Worm (Caenorhabditis elegans): Measurements from ENCODE around the gene C42D8.9.
A peak's percentile ranks its signal among the peaks of the same experiment; 100 is the strongest.

Gene C42D8.9

DNA sequence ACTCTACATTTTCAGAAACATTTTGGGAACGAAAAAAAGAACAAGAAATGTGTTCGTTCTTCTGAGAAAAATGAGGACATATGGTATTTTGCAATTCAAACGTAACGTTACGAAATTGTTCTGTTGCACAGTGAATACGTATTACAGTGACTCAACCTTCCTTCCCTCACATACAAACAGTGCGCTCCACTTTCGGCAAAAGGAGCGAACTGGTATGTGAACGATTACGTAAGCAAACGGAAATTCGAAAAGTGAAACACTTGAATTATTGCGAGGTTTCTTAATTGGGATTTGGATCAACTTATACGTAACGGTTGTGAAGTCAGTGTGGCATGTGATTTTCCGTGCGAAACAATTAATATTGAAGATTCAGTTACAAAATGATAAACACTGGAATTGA is 14.0 kb upstream of the C42D8.9 start (continued):
- TF ChIP-seq ceh-28 (tag; optimal IDR thresholded peaks at IDR 0.05): no peak
- no peak for TF ChIP-seq madf-9 (GFP tag; conservative IDR thresholded peaks at IDR 0.05)
- peak; percentile 12 for TF ChIP-seq mes-2 (tag; optimal IDR thresholded peaks at IDR 0.05; ENCODE audit: poor library complexity, severe bottlenecking)

DNA sequence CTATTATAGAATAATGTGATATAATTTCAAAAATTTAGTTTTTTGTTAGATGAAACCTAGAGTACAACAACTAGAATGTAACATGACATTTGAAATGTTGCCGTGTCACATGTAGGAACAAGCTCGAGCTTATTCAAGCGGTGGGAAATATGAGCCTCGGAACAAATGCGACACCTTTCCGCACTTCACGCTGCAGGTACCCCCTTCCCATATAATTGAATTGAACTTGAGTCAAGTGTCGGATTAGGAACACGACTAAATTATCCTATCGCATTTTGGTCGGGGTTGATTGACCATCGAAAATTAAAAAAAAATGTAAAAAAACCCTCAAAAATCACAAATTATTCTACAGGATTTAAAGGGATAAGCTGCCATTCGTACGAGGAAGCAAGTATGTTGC is 13.4 kb upstream of the C42D8.9 start:
- no peak for TF ChIP-seq F44E2.7 (GFP tag; IDR thresholded peaks at IDR 0.05)
- TF ChIP-seq aha-1 (tag): peak; percentile 75
- TF ChIP-seq pha-4 (GFP tag; IDR thresholded peaks at IDR 0.05): no peak
- TF ChIP-seq pha-4 (tag; optimal IDR thresholded peaks at IDR 0.05): no peak
- TF ChIP-seq hlh-30 (tag; optimal IDR thresholded peaks at IDR 0.05; ENCODE audit: insufficient read depth): peak; percentile 49
- TF ChIP-seq F26F4.8 (GFP tag; conservative IDR thresholded peaks at IDR 0.05): no peak
- TF ChIP-seq daf-12 (tag; optimal IDR thresholded peaks at IDR 0.05): no peak
- no peak for TF ChIP-seq Y75B8A.6 (GFP tag; IDR thresholded peaks at IDR 0.05)
- no peak for TF ChIP-seq nhr-111 (GFP tag; optimal IDR thresholded peaks at IDR 0.05)
- no peak for TF ChIP-seq jun-1 (tag; optimal IDR thresholded peaks at IDR 0.05)

DNA sequence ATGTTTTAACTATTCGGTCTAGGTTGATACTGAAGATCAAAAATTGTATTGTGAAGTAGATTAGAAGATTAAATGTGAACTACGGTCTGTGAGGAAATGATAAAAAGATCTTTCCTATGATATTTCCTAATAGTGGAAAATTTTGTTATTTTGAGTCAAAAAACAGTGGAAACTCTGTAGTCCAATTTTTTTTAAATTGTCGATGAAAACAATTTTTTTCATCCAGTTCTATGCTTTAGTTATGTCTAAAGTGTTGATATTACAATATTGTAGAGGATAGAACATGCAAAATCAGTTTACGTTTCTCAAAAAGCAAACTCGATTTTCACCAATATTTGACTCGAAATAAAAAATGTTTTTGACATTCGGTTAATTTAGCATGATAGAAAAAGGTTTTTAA is 12.8 kb upstream of the C42D8.9 start:
- TF ChIP-seq aha-1 (tag): peak; percentile 92
- no peak for TF ChIP-seq madf-5 (GFP tag; IDR thresholded peaks at IDR 0.05)
- peak; percentile 6 for TF ChIP-seq T20F7.1 (GFP tag; optimal IDR thresholded peaks at IDR 0.05)
- no peak for TF ChIP-seq hmg-1.1 (GFP tag; IDR thresholded peaks at IDR 0.05)

DNA sequence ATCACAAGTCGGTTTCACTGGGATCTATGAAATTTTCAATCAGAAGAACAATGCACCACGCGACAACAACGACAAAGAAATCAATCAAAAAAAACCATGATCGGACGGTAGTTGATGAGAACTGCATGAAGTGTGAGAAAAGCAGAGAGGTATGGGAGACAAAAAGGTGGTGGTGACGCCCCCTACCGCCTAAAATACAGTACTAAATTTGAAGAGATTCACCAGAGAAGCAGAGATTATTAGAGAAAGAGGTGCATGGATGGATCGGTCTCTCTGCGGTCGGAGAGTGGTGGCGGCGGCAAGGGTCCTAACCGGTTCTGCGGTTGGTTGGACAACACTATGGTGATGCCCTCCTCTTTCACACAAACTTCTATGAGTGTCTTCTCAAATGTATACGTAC is 12.4 kb upstream of the C42D8.9 start:
- TF ChIP-seq cey-2 (tag; optimal IDR thresholded peaks at IDR 0.05; ENCODE audit: borderline replicate concordance, insufficient read depth) (no peak), lin-39 (tag; optimal IDR thresholded peaks at IDR 0.05) (no peak), pqm-1 (tag; optimal IDR thresholded peaks at IDR 0.05) (no peak), ztf-11 (tag; optimal IDR thresholded peaks at IDR 0.05) (no peak), lin-29 (GFP tag; IDR thresholded peaks at IDR 0.05) (no peak), snpc-1.2 (GFP tag; IDR thresholded peaks at IDR 0.05) (no peak), T20F7.1 (GFP tag; optimal IDR thresholded peaks at IDR 0.05) (no peak), fos-1 (tag; optimal IDR thresholded peaks at IDR 0.05) (no peak), duxl-1 (tag; optimal IDR thresholded peaks at IDR 0.05; ENCODE audit: poor library complexity) (peak; percentile 40), ama-1 (optimal IDR thresholded peaks at IDR 0.05) (no peak), F49E8.2 (tag; optimal IDR thresholded peaks at IDR 0.05; ENCODE audit: borderline replicate concordance) (no peak), lim-7 (GFP tag; IDR thresholded peaks at IDR 0.05) (no peak), egl-43 (GFP tag; IDR thresholded peaks at IDR 0.05) (peak; percentile 65; the same call in 1 of the 2 replicates), aly-2 (tag; optimal IDR thresholded peaks at IDR 0.05) (no peak), saeg-2 (GFP tag; IDR thresholded peaks at IDR 0.05) (no peak), mdl-1 (tag; optimal IDR thresholded peaks at IDR 0.05) (peak; percentile 23 to 75), nhr-11 (tag; optimal IDR thresholded peaks at IDR 0.05) (no peak), zfp-3 (GFP tag; conservative IDR thresholded peaks at IDR 0.05) (no peak), daf-16 (GFP tag; optimal IDR thresholded peaks at IDR 0.05) (no peak), daf-16 (tag; optimal IDR thresholded peaks at IDR 0.05) (no peak), madf-9 (GFP tag; conservative IDR thresholded peaks at IDR 0.05) (no peak), unc-39 (tag; optimal IDR thresholded peaks at IDR 0.05) (no peak), lin-1 (GFP tag; IDR thresholded peaks at IDR 0.05) (no peak), nhr-42 (GFP tag; IDR thresholded peaks at IDR 0.05) (no peak), daf-19 (GFP tag; conservative IDR thresholded peaks at IDR 0.05) (no peak), unc-62 (GFP tag; optimal IDR thresholded peaks at IDR 0.05 in 1 of 2) (peak in 1 of 2 experiments; percentile 8), unc-62 (tag; optimal IDR thresholded peaks at IDR 0.05) (no peak), hif-1 (tag; optimal IDR thresholded peaks at IDR 0.05) (peak in 1 of 2 experiments; percentile 11), daf-12 (tag; optimal IDR thresholded peaks at IDR 0.05) (no peak), hlh-11 (tag; optimal IDR thresholded peaks at IDR 0.05) (peak; percentile 85), unc-130 (GFP tag; optimal IDR thresholded peaks at IDR 0.05) (no peak), lsy-2 (tag; optimal IDR thresholded peaks at IDR 0.05) (peak in 1 of 2 experiments; percentile 54), zip-2 (tag; optimal IDR thresholded peaks at IDR 0.05) (no peak), pha-4 (GFP tag; IDR thresholded peaks at IDR 0.05) (no peak), pha-4 (tag; optimal IDR thresholded peaks at IDR 0.05) (no peak), mxl-3 (GFP tag; optimal IDR thresholded peaks at IDR 0.05) (peak; percentile 80)
